Fruit fly (Drosophila melanogaster): Measurements from ENCODE around the gene CG10035.

The CG10035 gene

DNA sequence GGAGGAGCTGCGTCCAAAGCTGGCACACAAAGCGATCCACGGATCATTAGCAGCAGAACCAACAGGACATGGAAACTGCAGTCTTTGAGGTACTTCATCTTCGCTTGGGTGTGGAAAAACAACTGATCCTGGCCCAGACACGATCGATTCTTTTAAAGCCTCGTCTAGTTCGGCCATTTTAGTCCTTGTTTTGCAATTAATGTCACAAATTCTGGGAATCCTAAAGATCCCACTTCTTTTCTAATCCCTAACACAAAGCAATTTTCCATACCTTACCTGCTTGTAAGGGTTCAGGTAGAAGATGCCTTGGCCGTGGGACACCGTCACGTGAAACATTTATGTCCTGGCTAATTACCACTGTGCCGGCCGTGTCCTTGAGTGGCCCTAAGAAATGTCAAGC is at the start of gene CG10035:
CG10035 (minus strand) TSS at position 129 of the 400 bp plus-strand sequence.
- no peak for TF ChIP-seq CG17801 (GFP tag; optimal IDR thresholded peaks at IDR 0.05; ENCODE audit: partially characterized antibody)

DNA sequence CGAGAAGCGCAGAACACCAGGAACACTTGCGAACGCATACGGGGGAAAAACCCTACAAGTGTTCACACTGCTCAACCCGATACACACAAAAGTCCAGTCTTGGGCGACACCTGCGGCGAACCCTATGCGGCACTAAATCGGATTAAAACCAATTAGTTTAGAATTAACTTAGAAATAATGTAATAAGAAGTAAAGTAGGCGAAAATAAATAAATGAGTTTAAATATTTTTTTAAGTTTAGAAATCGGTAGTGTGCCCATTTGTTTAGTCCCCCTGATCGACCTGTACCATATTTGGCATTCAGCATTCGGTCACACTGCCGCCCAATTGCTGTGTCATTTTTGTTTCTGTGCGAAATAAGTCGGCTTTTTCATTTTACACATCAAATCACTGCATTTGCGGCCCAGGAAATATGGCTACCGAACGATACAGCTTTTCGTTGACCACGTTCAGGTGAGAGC is 48.6 kb upstream of the CG10035 start, which contains the start of gene Prosalpha2:
Prosalpha2 (plus strand) TSS at position 292 of the 460 bp plus-strand sequence.
- peak; percentile 21 for TF ChIP-seq CG17801 (GFP tag; optimal IDR thresholded peaks at IDR 0.05; ENCODE audit: partially characterized antibody)

DNA sequence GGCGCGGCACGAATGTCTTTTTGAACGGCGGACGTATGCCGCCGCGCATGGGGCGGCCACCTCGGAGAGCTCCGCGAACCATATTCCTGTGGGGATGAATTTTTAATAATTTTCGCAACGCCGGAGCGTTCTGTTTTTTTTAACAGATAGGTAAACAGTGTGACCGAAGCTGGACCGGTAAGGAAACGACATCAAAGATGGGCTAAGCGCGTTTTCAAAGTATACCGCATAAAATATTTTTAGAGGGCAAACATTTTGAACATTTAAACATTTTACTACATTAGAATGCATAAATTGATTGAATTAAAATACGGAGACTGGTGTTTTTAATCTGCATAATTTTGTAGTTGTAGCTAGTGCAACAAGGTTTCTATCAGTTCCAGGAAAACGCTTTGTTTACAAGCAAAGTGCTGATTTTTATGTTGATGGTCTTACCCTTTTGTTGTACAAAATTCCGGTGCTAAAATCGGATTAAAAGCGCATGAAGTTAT is 46.7 kb upstream of the CG10035 start, which contains the start of the genes CG5641 and CG5245:
CG5641 (minus strand) TSS at position 163 of the 491 bp plus-strand sequence.
CG5245 (plus strand) TSS at position 441 of the 491 bp plus-strand sequence.
- TF ChIP-seq CG17801 (GFP tag; optimal IDR thresholded peaks at IDR 0.05; ENCODE audit: partially characterized antibody) = no peak

DNA sequence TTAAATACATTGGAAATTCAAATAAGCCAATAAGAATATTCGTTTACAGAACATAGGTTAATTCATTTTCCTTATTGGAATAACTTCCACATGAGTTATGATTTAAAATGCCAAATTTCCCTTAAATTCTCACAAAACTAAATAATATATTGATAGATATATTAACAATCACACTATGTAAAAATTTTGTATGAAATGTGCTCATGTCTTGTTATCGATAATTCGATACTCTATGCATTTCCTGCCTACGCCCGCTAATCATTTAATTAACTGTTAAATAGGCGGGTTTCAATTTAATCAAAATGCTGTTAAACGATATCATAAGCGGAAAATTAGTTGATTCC is 43.8 kb upstream of the CG10035 start, which contains the start of gene NANS:
NANS (plus strand) TSS at position 269 of the 344 bp plus-strand sequence.
- TF ChIP-seq CG17801 (GFP tag; optimal IDR thresholded peaks at IDR 0.05; ENCODE audit: partially characterized antibody) = no peak

DNA sequence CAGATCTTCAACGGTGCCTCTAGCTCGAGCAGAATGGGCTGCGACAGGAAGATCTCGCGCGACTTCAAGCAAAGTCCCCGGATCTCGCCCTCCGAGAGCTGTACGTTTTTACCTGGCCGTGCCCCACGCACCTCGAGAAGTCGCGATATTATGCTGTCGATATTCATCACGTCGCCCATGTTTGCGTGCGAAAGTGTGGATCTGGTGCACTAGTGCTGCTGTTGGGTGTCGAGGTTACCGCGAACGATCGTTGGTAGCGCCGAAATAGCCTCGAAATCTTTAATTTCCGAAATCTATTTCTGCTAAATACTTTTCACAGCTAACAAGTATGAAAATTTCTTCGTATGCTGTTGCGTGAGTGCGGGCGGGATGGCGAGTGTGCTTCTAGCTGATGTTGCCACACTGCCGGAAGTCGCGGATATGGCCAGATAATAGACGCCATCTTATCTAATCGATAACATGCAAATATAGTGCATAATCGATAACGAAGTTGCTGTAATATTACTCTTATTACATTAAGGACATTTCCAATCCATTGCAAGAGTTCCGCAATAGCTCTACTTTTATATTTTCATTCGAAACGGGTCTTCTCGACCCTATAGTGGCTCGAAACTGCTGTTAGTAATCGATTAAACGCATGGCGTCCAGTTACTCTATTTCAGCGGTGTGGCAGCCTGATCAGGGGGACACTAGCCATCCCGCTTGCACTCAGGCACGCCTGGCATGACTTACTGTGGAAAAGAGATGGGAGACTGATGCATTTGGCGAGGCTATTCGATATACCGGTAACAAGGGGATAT is 43.2 kb upstream of the CG10035 start, which contains the start of gene Pp1-87B:
Pp1-87B (minus strand) TSS at position 408 of the 800 bp plus-strand sequence.
- TF ChIP-seq CG17801 (GFP tag; optimal IDR thresholded peaks at IDR 0.05; ENCODE audit: partially characterized antibody) = no peak

DNA sequence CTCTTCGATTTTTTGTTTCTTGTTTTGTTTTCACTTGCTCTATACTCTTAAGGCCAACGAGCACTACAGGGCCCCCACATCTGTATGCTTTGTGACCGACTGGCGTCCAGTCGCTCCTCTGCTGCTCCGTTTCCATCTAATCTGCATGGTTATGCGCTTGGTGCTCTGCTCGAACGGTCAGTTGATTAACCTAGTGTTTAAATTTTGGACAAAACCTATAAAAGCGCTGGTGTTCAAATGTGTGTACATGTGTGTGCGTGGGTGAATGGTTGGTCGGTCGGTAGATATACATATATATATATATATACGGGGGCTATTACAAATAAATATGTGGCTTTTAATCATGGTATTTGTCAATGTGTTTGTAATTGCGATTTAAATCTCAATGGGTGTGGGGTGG is 41.5 kb upstream of the CG10035 start:
- no peak for TF ChIP-seq CG17801 (GFP tag; optimal IDR thresholded peaks at IDR 0.05; ENCODE audit: partially characterized antibody)

DNA sequence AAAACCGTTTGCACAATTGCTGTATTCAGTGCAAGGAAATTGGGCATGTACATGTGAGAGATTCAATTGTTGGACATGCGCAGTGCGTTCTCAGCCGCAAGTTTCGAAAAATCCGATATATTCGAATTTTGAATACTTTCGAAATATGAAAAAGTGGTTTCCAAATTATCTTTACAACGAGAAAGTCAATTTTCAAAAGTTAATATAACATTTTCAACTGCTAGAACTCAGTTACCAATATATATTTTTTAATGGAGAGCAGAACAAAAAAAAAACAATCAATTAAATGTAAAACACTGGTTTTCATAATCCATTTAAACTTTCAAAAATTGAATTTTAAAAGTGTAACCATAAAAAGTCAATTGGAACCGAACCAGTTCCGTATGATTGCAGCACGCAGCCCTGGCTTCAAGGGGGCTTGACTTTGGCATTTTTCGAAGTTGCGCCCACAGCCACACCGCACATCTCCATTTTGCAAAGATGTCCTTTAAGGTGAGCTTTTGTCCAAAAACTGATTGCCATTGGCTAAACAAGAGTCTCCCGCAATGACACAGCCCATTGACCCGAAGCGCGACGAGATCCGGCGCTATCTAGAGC is 40.0 kb upstream of the CG10035 start, which contains the start of the genes Scgbeta and CG17202:
Scgbeta (minus strand) TSS at position 51 of the 597 bp plus-strand sequence.
CG17202 (plus strand) TSS at position 390 of the 597 bp plus-strand sequence.
- TF ChIP-seq CG17801 (GFP tag; optimal IDR thresholded peaks at IDR 0.05; ENCODE audit: partially characterized antibody) = no peak

DNA sequence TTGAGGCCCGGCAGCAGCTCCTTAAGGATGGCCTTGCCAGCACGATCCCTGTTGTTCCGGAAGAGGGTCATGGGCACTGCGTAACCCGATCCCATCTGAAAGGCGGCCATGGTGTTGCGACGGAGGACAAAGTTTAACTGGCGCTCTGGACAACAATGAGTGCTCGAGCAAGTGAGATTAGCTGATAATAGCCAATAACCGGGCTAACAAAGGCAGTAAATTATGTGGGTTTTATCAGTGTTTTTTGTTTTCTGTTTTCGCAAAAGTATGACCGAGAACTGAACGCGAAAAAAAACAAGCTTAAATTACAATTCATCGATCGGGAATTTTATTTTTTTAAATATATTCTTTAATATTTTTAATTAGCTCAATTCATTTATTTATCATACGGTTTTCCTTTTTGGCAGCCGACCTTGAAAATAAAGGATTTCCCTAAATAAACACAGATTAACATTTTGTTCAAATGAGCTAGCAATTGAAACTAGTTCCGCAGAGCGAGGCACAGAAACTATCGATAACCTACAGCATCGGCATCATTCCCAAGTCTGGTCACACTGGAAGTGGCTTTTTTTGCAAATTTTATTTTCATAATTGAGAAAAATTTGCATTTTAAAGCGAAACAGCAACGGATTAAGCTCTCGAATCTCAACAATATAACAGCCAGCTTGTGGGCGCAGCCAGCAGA is 30.9 kb upstream of the CG10035 start, which contains the start of the genes Dip-C and pps:
Dip-C (minus strand) TSS at position 486 of the 685 bp plus-strand sequence.
pps (plus strand) TSS at position 555 of the 685 bp plus-strand sequence.
- peak; percentile 41 for TF ChIP-seq CG17801 (GFP tag; optimal IDR thresholded peaks at IDR 0.05; ENCODE audit: partially characterized antibody)

DNA sequence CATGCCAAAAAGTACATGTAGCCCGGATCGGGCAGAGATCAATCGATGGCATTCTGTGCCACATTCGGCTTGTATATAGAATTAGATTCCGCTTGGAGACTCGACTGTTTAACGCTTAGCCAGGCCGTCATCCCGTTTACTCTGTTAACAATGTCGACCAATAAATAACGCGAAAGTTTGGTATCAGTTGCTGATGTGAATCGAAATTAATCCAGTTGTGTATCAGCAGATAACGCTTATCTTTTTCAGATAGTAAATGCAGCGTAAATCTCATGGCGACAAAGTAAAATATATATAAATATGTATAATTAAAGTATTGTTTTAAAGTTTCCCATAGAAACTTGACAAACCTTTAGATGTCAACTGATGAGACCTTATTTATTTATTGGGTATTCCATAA is 29.0 kb upstream of the CG10035 start:
- no peak for TF ChIP-seq CG17801 (GFP tag; optimal IDR thresholded peaks at IDR 0.05; ENCODE audit: partially characterized antibody)

DNA sequence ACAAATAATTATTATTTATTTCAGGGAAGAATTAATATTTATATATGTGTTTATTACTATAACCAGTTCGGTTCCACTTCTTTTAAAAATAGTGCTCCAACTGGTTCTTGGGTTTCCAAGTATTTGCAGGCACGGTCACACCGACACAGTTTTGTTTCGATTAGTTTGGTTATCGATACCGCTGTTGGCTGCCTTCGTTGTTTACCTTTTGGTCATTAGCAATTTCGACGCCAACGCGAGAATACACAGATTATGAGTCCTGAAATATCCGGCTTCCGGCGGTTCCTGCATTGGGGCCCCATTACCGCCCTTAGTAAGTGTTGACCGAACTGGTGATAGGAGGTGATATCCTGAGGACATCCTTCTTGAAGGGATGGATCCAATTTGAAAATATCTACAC is 25.7 kb upstream of the CG10035 start, which contains the start of gene CG5196:
CG5196 (plus strand) TSS at position 157 of the 400 bp plus-strand sequence.
- TF ChIP-seq CG17801 (GFP tag; optimal IDR thresholded peaks at IDR 0.05; ENCODE audit: partially characterized antibody) = peak; percentile 25

DNA sequence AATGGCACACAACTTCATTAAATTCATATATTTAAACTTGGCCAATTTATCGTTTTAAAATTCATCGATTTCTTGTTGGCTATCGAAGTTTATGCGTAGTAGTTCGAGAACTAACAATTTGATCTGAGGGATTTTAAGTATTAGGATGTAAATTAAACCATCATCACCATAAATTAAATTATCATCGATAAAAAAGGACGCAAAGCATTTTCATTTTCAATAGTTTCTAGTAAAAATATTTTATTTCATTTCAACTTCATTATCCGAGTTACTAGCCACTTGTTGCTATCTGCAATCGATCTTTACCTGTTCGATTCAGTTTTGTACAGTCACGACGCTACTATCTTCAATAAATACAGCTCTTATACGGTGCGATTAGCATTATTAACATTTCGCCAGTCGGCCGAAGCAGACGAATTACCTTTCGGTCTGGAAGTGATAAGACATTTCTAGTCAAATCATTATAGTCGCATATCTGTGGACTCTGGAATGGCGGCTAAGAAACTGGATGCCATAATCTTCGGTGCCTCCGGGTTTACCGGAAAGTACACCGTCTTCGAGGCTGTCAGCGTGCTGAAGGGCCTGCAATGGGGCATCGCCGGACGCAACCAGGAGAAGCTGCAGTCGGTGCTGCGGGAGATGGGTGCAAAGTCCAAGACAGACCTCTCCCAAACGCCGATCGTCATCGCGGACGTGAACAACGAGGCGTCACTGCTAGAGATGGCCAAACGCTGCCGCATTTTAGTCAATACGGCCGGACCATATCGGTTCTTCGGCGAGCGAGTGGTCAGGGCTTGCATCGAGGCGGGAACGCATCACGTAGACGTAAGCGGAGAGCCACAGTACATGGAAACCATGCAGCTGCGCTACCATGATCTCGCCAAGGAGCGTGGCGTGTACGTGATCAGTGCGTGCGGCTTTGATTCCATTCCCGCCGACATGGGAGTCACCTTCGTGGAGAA is 24.0 kb upstream of the CG10035 start, which contains the start of gene CG5167:
CG5167 (plus strand) TSS at position 298 of the 962 bp plus-strand sequence.
- TF ChIP-seq CG17801 (GFP tag; optimal IDR thresholded peaks at IDR 0.05; ENCODE audit: partially characterized antibody) = peak; percentile 75

DNA sequence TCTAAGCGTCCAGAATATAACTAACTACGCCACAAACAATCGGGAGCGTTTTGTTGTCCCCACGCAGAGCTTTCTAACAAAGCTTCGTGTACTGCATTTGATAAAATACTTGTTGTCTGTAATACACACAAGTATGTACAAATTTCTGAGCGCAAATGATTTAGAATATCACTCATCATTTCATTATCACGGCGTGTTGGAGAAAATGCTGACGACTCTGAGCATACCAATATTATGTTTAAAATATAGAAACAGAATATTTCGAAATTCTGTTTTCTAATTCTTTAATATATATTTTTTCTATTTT is 23.4 kb upstream of the CG10035 start, which contains the start of gene Cyp9f2:
Cyp9f2 (minus strand) TSS at position 101 of the 307 bp plus-strand sequence.
- TF ChIP-seq CG17801 (GFP tag; optimal IDR thresholded peaks at IDR 0.05; ENCODE audit: partially characterized antibody) = no peak

DNA sequence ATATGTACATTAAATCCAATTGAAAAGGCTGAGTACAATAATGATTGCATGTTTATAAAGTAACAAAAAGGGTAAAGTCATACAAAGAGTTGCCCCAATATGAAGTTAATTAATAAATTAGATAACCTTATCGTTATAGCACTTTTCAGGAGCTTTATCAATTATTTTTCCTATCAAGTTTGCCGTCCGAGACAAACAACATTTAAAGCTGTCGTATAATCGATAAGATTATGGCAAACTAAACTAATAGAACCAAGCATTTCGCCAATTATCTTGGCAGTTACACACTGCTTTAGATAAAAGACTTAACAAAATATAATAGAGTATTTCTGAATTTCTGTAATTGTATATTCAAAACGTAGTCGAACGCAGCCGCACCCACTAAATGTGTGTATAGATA is 22.6 kb upstream of the CG10035 start:
- TF ChIP-seq CG17801 (GFP tag; optimal IDR thresholded peaks at IDR 0.05; ENCODE audit: partially characterized antibody) = no peak
